Fruit fly (Drosophila melanogaster) whole organism, adult: Measurements from ENCODE around the gene 14-3-3epsilon.

Source experiments
- CG33017 ChIP-seq: fragments of 200-800 bp; sonication (Bioruptor generic); optimal IDR thresholded peaks from 2 replicates; lab custom pipeline; 2018; ENCODE audit warnings: missing biosample characterization, mild to moderate bottlenecking, missing genetic modification characterization, moderate library complexity
- Hr96 ChIP-seq: fragments of 200-800 bp; sonication (Bioruptor generic); optimal IDR thresholded peaks from 2 replicates; lab custom pipeline; 2016; ENCODE audit warnings: missing biosample characterization, missing genetic modification characterization

- TF ChIP-seq CG33017 (no peak), Hr96 (GFP tag; lab: Kevin White, UChicago) (no peak)
Observed at dm6 chr3R:18234699-18235257, 7.6 kb upstream of the 14-3-3epsilon start.
